Fruit fly (Drosophila melanogaster): ENCODE results near the gene tmod.

DNA sequence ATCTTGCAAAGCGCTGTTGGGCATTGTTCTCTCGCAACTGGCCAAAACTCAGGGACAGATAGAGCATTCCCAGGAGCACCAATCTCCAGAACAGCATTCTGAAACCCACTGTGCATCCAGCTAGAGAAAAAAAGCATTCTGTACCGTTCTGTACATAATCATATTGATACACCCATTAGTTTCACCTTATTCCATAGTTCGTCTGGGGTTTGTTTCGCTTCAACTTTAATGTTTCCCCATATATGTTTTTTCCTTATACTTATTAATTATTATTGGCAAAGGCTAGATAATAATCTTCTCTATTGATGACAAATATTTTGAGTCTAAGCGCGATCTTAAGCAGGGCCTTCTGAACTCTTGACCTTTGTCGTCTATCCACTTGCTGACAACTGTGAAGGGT lies 20.3 kb upstream of the tmod start, which contains the start of gene PH4alphaNE2:
- TF ChIP-seq CG8478 (optimal IDR thresholded peaks at IDR 0.05) (no peak), CTCF (optimal IDR thresholded peaks at IDR 0.05) (no peak)
